Worm (Caenorhabditis elegans): Measurements from ENCODE around the gene F14H3.5.
"Not testable (repeated sequence)": the region's sequence is repeated elsewhere in the genome, so short reads cannot be mapped to it uniquely, and the experiment has no call there.

F14H3.5 gene

ce11 chrV:16058872-16059271 lies 2.0 kb upstream of the F14H3.5 start, which contains the start of gene F14H3.6:
TSS of gene F14H3.6 (minus strand) at chrV:16058893.
- TF ChIP-seq unc-62 (GFP tag; optimal IDR thresholded peaks at IDR 0.05), result no peak

- no peak for TF ChIP-seq unc-62 (GFP tag; optimal IDR thresholded peaks at IDR 0.05)
Measured at ce11 chrV:16055031-16055430, 1.8 kb downstream of the F14H3.5 start, which contains the start of gene F14H3.4. TSS of gene F14H3.4 (minus strand) at chrV:16055072.

DNA sequence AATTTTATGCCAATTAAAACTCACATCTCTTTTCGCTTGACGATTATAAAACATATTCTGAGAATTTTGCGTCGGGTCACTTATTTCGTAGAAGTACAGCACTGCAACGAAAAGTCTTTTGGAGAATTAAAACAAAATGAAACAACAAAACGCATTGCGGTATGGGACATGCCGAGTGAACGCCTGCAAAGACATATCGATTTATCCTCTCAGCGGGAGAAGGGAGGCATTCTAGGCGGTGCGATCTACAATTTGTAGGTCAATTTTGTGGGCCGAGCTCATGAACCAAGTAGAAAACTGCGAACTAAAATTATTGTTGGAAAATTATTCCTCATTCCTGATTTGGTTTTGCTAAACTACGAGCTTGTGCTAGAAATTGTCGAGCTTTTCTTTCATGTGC lies 3.5 kb downstream of the F14H3.5 start, which contains the start of gene F14H3.3:
TSS of gene F14H3.3 (minus strand) at position 101 of the 400 bp plus-strand sequence.
- TF ChIP-seq unc-62 (GFP tag; optimal IDR thresholded peaks at IDR 0.05), result no peak

- no peak for TF ChIP-seq unc-62 (GFP tag; optimal IDR thresholded peaks at IDR 0.05)
Measured at ce11 chrV:16049177-16049576, 7.7 kb downstream of the F14H3.5 start, which contains the start of gene best-12. TSS of gene best-12 (plus strand) at chrV:16049477.

DNA sequence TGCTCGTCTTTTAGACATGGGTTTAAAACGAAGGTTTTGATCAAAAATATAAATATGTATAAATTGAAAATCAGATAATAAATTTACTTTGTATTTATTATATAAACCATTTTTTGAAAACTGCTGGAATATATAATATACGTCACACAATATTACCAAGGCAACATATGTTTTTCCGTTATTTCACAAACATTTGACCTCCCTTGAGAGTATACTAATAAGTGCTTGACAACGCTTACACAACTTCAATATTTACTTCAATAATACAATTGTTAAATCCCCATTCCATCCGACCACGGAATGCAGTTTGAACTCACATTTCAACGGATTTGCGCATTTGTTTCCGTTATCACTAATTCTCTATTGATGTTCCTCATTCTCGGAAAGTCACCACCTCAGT lies 9.4 kb downstream of the F14H3.5 start, which contains the start of gene str-198:
TSS of gene str-198 (plus strand) at position 301 of the 400 bp plus-strand sequence.
- no peak for TF ChIP-seq unc-62 (GFP tag; optimal IDR thresholded peaks at IDR 0.05)

DNA sequence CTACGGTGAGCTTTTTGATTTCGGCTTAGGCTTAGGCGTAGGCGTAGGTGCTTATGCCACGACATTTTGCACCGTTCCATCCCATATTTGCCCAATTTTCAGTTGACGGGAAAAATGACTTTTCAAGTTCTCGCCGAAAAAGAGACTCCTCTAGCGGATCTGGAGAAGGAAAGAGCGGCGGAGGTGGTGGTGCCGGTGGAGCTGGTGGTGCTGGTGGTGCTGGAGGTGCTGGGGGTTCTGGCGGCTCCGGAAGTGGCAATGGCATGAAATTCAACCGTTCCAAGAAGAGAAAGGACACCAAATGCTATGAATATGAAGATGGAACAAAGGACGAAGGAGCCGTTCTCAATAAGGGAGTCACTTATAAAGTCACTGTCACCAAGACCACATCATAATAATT lies 9.8 kb downstream of the F14H3.5 start:
- no peak for TF ChIP-seq unc-62 (GFP tag; optimal IDR thresholded peaks at IDR 0.05)

ce11 chrV:16046573-16046972 lies 10.3 kb downstream of the F14H3.5 start, which contains the start of gene ZK285.2:
TSS of gene ZK285.2 (plus strand) at chrV:16046873.
- TF ChIP-seq unc-62 (GFP tag; optimal IDR thresholded peaks at IDR 0.05), result no peak

ce11 chrV:16045837-16046236 lies 11.0 kb downstream of the F14H3.5 start, which contains the start of gene T10C6.15:
TSS of gene T10C6.15 (minus strand) at chrV:16045940.
- TF ChIP-seq unc-62 (GFP tag; optimal IDR thresholded peaks at IDR 0.05), result no peak

ce11 chrV:16043686-16044085 lies 13.2 kb downstream of the F14H3.5 start:
- TF ChIP-seq unc-62 (GFP tag; optimal IDR thresholded peaks at IDR 0.05), result no peak

- TF ChIP-seq unc-62 (GFP tag; optimal IDR thresholded peaks at IDR 0.05), result no peak
Measured at ce11 chrV:16042743-16043014, 14.2 kb downstream of the F14H3.5 start.

DNA sequence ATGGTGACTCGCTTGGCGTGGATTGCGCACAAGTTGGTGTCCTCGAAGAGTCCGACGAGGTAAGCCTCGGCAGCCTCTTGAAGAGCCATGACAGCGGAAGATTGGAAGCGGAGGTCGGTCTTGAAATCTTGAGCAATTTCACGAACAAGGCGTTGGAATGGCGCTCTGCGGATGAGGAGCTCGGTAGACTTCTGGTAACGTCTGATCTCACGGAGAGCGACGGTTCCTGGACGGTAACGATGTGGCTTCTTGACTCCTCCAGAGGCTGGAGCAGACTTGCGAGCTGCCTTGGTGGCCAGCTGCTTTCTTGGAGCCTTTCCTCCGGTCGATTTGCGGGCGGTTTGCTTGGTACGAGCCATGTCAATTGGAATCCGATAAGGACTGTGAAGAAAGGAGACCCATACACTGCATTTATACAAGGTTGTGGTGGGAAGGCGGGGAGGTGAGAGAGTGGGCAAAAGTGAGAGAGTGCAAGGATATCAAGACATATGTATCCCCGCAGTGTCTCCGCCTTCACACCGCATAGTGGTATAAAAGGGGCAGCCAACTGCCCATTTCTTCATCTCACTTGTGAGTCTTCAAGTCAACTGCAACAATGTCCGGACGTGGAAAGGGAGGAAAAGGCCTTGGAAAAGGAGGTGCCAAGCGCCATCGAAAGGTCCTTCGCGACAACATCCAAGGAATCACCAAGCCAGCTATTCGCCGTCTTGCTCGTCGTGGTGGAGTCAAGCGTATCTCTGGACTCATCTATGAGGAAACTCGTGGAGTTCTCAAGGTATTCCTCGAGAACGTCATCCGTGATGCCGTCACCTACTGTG lies 14.7 kb downstream of the F14H3.5 start, which contains the start of the genes his-2 and his-1:
TSS of gene his-2 (minus strand) at position 359 of the 818 bp plus-strand sequence.
TSS of gene his-1 (plus strand) at position 596 of the 818 bp plus-strand sequence.
- not testable (repeated sequence) for TF ChIP-seq unc-62 (GFP tag; optimal IDR thresholded peaks at IDR 0.05)

ce11 chrV:16041412-16041811 lies 15.4 kb downstream of the F14H3.5 start:
- TF ChIP-seq unc-62 (GFP tag; optimal IDR thresholded peaks at IDR 0.05), result no peak

DNA sequence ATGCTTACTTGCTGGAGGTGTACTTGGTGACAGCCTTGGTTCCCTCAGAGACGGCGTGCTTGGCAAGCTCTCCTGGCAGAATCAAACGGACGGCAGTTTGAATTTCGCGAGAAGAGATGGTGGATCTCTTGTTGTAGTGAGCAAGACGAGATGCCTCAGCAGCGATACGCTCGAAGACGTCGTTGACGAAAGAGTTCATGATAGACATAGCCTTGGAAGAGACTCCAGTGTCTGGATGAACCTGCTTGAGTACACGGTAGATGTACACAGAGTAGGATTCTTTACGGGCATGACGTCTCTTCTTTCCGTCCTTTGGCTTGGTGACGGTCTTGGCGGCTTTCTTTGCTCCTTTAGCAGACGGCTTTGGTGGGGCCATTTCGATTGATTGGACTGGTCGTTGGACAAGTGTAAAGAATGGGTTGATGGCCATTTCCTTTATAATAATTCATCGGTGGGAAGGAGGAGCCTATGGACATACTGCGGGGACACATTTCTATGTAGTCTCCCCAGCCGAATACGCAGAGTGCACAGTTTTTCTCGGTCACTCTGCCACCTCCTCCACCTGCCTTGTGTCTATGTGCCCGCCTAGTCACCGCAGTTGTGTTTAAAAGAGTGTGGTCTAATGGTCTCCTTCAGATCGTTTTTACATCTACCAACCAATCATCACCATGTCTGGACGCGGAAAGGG lies 16.6 kb downstream of the F14H3.5 start, which contains the start of the genes his-4 and his-3:
TSS of gene his-4 (minus strand) at position 376 of the 688 bp plus-strand sequence.
TSS of gene his-3 (plus strand) at position 669 of the 688 bp plus-strand sequence.
- TF ChIP-seq unc-62 (GFP tag; optimal IDR thresholded peaks at IDR 0.05), result not testable (repeated sequence)

ce11 chrV:16036166-16036565 lies 20.7 kb downstream of the F14H3.5 start, which contains the start of gene T10C6.10:
TSS of gene T10C6.10 (plus strand) at chrV:16036413.
- TF ChIP-seq unc-62 (GFP tag; optimal IDR thresholded peaks at IDR 0.05), result no peak

ce11 chrV:16033491-16033890 lies 23.4 kb downstream of the F14H3.5 start:
- TF ChIP-seq unc-62 (GFP tag; optimal IDR thresholded peaks at IDR 0.05), result no peak

- TF ChIP-seq unc-62 (GFP tag; optimal IDR thresholded peaks at IDR 0.05), result no peak
Measured at ce11 chrV:16032761-16033160, 24.1 kb downstream of the F14H3.5 start, which contains the start of gene T10C6.16. TSS of gene T10C6.16 (minus strand) at chrV:16033005.

All from whole organism, dauer.